Worm (Caenorhabditis elegans): ENCODE measurements around the gene F45E10.2.

ce11 chrII:11004381-11004780, 50.7 kb downstream of the F45E10.2 start:
- no peak for TF ChIP-seq ama-1 (optimal IDR thresholded peaks at IDR 0.05)
- no peak for TF ChIP-seq ttx-3 (tag; optimal IDR thresholded peaks at IDR 0.05)
- TF ChIP-seq ceh-34 (tag; optimal IDR thresholded peaks at IDR 0.05), result no peak
- TF ChIP-seq unc-42 (tag; optimal IDR thresholded peaks at IDR 0.05), result no peak
- TF ChIP-seq pha-2 (tag; optimal IDR thresholded peaks at IDR 0.05), result no peak
- TF ChIP-seq eyg-1 (tag; optimal IDR thresholded peaks at IDR 0.05), result no peak
- TF ChIP-seq sox-4 (tag; optimal IDR thresholded peaks at IDR 0.05), result no peak
- no peak for TF ChIP-seq ceh-22 (tag; optimal IDR thresholded peaks at IDR 0.05)
- no peak for TF ChIP-seq zip-5 (tag; optimal IDR thresholded peaks at IDR 0.05)

Measured in whole organism, late embryonic.